Worm (Caenorhabditis elegans): ENCODE measurements around the gene C01G5.9.
A peak's percentile ranks its signal among the peaks of the same experiment; 100 is the strongest.

C01G5.9 gene

DNA sequence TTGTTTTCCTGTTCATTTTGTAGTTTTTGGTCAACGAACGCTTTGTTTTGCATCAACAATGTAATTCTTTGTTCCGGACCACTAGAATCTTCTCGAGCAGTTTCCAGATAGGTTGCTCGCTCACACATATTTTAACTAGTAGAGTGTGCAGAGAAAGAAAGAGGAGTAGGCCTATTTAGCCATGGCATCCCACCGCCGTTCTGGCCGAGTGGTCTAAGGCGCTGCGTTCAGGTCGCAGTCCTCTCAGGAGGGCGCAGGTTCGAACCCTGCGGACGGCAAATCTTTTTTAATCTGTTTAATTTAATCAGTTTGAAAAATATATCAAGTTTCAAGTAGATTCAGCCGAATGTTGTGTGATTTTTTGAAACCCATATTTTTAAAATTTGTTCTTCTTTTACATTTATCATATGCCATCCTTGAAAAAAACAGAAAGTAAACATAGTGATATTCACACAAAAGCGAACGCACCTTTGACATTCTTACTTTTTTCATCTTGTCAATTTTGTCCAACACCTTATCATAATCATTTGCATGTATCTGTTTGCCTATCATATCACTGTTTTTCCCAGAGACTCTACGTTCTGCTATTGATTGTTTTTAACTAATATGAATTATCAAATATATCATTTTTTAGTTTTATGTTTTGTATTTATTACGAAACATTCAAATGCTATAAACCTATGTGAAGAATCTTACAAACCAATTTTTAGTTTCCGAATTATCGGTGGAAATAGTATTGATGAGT lies 37.1 kb downstream of the C01G5.9 start, which contains the start of gene try-3:
TSS of gene try-3 (plus strand) at position 532 of the 745 bp plus-strand sequence.
- no peak for TF ChIP-seq ama-1 (optimal IDR thresholded peaks at IDR 0.05)
- TF ChIP-seq ceh-13 (GFP tag; optimal IDR thresholded peaks at IDR 0.05) = peak; percentile 67
- TF ChIP-seq hmbx-1 (tag; optimal IDR thresholded peaks at IDR 0.05) = no peak
- peak; percentile 83 for TF ChIP-seq ceh-36 (tag; optimal IDR thresholded peaks at IDR 0.05)
- TF ChIP-seq tbx-37 (GFP tag; conservative IDR thresholded peaks at IDR 0.05) = peak; percentile 75
- peak; percentile 87 for TF ChIP-seq sea-1 (GFP tag; conservative IDR thresholded peaks at IDR 0.05)
- peak; percentile 80 for TF ChIP-seq scrt-1 (GFP tag; IDR thresholded peaks at IDR 0.05)
- no peak for TF ChIP-seq hmg-4 (GFP tag; optimal IDR thresholded peaks at IDR 0.05)
- TF ChIP-seq hnd-1 (tag; optimal IDR thresholded peaks at IDR 0.05) = peak; percentile 46
- peak; percentile 81 for TF ChIP-seq tbx-11 (GFP tag; IDR thresholded peaks at IDR 0.05)
- peak; percentile 66 for TF ChIP-seq ets-7 (tag; optimal IDR thresholded peaks at IDR 0.05)
- TF ChIP-seq pes-1 (GFP tag; IDR thresholded peaks at IDR 0.05) = peak; percentile 88
- peak; percentile 49 for TF ChIP-seq tra-4 (tag; optimal IDR thresholded peaks at IDR 0.05)
- TF ChIP-seq F13C5.2 (tag; optimal IDR thresholded peaks at IDR 0.05) = peak; percentile 57
- TF ChIP-seq aly-1 (tag; optimal IDR thresholded peaks at IDR 0.05) = peak; percentile 71
- TF ChIP-seq flt-1 (GFP tag; IDR thresholded peaks at IDR 0.05) = peak; percentile 86
- peak; percentile 34 for TF ChIP-seq B0310.2 (tag; optimal IDR thresholded peaks at IDR 0.05)

DNA sequence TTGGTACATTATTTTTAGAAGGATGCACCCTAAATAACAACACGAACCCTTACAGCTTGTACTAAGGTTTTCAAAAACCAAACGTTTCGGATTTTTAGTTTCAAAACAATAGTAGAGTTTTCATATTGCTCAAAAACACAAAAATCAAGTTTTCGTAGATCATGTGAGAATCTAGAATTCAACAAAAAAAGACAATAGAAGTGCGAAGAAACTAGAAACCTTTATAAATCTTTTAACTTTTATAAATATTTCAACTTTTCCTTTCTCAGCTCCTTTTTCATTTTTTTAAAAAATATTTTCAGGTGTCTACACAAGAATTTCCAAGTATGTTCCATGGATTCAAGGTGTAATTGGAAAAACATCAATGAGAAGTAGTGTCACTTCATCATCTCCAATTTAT lies 40.7 kb downstream of the C01G5.9 start, which contains the start of gene best-9:
TSS of gene best-9 (plus strand) at position 301 of the 400 bp plus-strand sequence.
- no peak for TF ChIP-seq flt-1 (GFP tag; IDR thresholded peaks at IDR 0.05)
- no peak for TF ChIP-seq ama-1 (optimal IDR thresholded peaks at IDR 0.05)
- TF ChIP-seq sea-1 (GFP tag; conservative IDR thresholded peaks at IDR 0.05) = no peak
- TF ChIP-seq aly-1 (tag; optimal IDR thresholded peaks at IDR 0.05) = no peak
- TF ChIP-seq ets-7 (tag; optimal IDR thresholded peaks at IDR 0.05) = no peak

DNA sequence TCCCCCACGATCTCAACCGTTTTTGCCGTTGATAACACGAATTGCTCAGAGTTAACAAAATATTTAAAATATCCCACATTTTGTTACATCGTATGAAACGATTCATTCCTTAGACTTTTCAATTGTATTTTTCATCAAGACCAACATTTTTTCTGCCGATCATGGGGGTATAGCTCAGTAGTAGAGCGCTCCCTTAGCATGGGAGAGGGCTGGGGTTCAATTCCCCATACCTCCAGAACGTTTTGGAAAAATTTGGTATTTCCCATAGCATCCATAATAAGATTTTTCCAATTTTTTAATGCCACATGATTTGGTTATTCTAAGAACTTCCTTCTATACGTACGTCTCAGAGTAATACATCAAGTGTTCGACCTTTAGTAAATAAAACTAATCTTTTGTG lies 42.3 kb downstream of the C01G5.9 start:
- no peak for TF ChIP-seq flt-1 (GFP tag; IDR thresholded peaks at IDR 0.05)
- TF ChIP-seq ceh-36 (tag; optimal IDR thresholded peaks at IDR 0.05) = no peak
- TF ChIP-seq hnd-1 (tag; optimal IDR thresholded peaks at IDR 0.05) = no peak
- TF ChIP-seq ets-7 (tag; optimal IDR thresholded peaks at IDR 0.05) = no peak
- no peak for TF ChIP-seq pes-1 (GFP tag; IDR thresholded peaks at IDR 0.05)
- no peak for TF ChIP-seq F13C5.2 (tag; optimal IDR thresholded peaks at IDR 0.05)
- no peak for TF ChIP-seq hmbx-1 (tag; optimal IDR thresholded peaks at IDR 0.05)
- TF ChIP-seq scrt-1 (GFP tag; IDR thresholded peaks at IDR 0.05) = no peak
- TF ChIP-seq sea-1 (GFP tag; conservative IDR thresholded peaks at IDR 0.05) = no peak
- no peak for TF ChIP-seq tbx-37 (GFP tag; conservative IDR thresholded peaks at IDR 0.05)
- TF ChIP-seq tbx-11 (GFP tag; IDR thresholded peaks at IDR 0.05) = no peak

DNA sequence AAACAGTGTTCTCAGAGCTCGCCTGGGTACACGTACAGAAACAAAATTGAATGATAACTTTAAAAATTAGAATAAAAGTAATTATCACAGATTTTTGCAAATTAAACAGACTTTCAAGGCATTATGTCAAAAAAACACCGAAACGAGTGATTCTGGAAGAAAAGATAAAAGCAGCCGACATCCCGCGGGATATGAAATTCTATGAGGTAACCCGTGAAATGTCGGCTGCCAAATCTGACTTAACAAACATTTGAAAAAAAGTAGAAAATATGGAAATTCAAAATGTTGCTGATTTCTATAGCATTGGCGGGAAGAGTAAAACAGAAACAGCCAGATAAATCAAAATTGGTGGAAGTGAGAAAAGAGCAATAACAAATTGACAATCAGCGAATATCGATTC lies 45.9 kb downstream of the C01G5.9 start:
- TF ChIP-seq pes-1 (GFP tag; IDR thresholded peaks at IDR 0.05) (no peak), tbx-11 (GFP tag; IDR thresholded peaks at IDR 0.05) (no peak)

Measured in whole organism, early embryonic.